Worm (Caenorhabditis elegans) whole organism, young adult: ENCODE results near the gene sodh-2.

Source experiments
- B0019.2 ChIP-seq: fragments of 200-800 bp; sonication (Bioruptor generic); conservative IDR thresholded peaks from 2 replicates; pipeline ENCODE4 v1.3.6; 2022; ENCODE audit warnings: missing genetic modification reagents, missing genetic modification characterization, missing compliant biosample characterization
- B0261.1 ChIP-seq: sonication (generic microtip); optimal IDR thresholded peaks from 2 replicates; lab custom pipeline; 2016; ENCODE audit warnings: mild to moderate bottlenecking, missing genetic modification characterization, moderate library complexity, missing compliant biosample characterization
- D2030.7 ChIP-seq: fragments of 200-800 bp; sonication (Bioruptor generic); IDR thresholded peaks from 2 replicates; pipeline ENCODE4 v1.3.6; 2022; ENCODE audit warnings: missing genetic modification reagents, missing genetic modification characterization, missing compliant biosample characterization
- F22D6.2 ChIP-seq: sonication (generic microtip); optimal IDR thresholded peaks from 2 replicates; lab custom pipeline; 2016; ENCODE audit warnings: mild to moderate bottlenecking, missing genetic modification characterization, missing compliant biosample characterization
- F57A8.1 ChIP-seq: fragments of 200-800 bp; sonication (Bioruptor generic); optimal IDR thresholded peaks from 2 replicates; lab custom pipeline; 2018; ENCODE audit warnings: mild to moderate bottlenecking, missing genetic modification characterization, moderate library complexity, missing compliant biosample characterization
- K11D2.4 ChIP-seq: fragments of 200-800 bp; sonication (Bioruptor generic); IDR thresholded peaks from 2 replicates; pipeline ENCODE4 v1.3.6; 2022; ENCODE audit warnings: missing genetic modification reagents, missing genetic modification characterization, missing compliant biosample characterization
- K12H6.12 ChIP-seq: fragments of 200-800 bp; sonication (Bioruptor generic); optimal IDR thresholded peaks from 2 replicates; lab custom pipeline; 2018; ENCODE audit warnings: mild to moderate bottlenecking, missing genetic modification characterization, missing compliant biosample characterization
- akir-1 ChIP-seq: fragments of 200-800 bp; sonication (Bioruptor generic); optimal IDR thresholded peaks from 2 replicates; lab custom pipeline; 2018; ENCODE audit warnings: mild to moderate bottlenecking, missing genetic modification characterization, moderate library complexity, missing compliant biosample characterization
- aptf-2 ChIP-seq: fragments of 200-800 bp; sonication (Bioruptor generic); conservative IDR thresholded peaks from 2 replicates; pipeline ENCODE4 v1.3.6; 2022; ENCODE audit warnings: missing genetic modification reagents, missing genetic modification characterization, missing compliant biosample characterization
- attf-6 ChIP-seq: fragments of 200-800 bp; sonication (Bioruptor generic); IDR thresholded peaks from 2 replicates; pipeline ENCODE4 v1.3.6; 2022; ENCODE audit warnings: missing genetic modification reagents, missing genetic modification characterization, missing compliant biosample characterization
- cebp-1 ChIP-seq, 2 experiments: fragments of 200-800 bp in 1 of 2; sonication (Bioruptor generic) in 1 of 2; sonication (generic microtip) in 1 of 2; IDR thresholded peaks in 1 of 2; optimal IDR thresholded peaks in 1 of 2; 2 replicates each; pipeline versions ENCODE4 v1.3.6 to Lab custom; 2017 to 2022; ENCODE audit warnings: missing compliant biosample characterization in 2 of 2, missing genetic modification characterization in 2 of 2, mild to moderate bottlenecking in 1 of 2, missing genetic modification reagents in 1 of 2, moderate library complexity in 1 of 2
- chd-7 ChIP-seq: sonication (generic microtip); optimal IDR thresholded peaks from 2 replicates; lab custom pipeline; 2016; ENCODE audit warnings: mild to moderate bottlenecking, missing genetic modification characterization, moderate library complexity, missing compliant biosample characterization
- dox-1 ChIP-seq: fragments of 200-800 bp; sonication (Bioruptor generic); IDR thresholded peaks from 2 replicates; pipeline ENCODE4 v1.3.6; 2022; ENCODE audit warnings: missing genetic modification reagents, missing genetic modification characterization, missing compliant biosample characterization
- dpff-1 ChIP-seq: sonication (generic microtip); optimal IDR thresholded peaks from 2 replicates; lab custom pipeline; 2017; ENCODE audit warnings: mild to moderate bottlenecking, missing genetic modification characterization, missing compliant biosample characterization
- ekl-4 ChIP-seq: fragments of 200-800 bp; sonication (Bioruptor generic); IDR thresholded peaks from 2 replicates; pipeline ENCODE4 v1.3.6; 2022; ENCODE audit warnings: missing genetic modification reagents, missing genetic modification characterization, missing compliant biosample characterization
- him-1 ChIP-seq: sonication (generic microtip); optimal IDR thresholded peaks from 2 replicates; lab custom pipeline; 2016; ENCODE audit warnings: missing genotype, missing genetic modification reagents, missing genetic modification characterization, missing compliant biosample characterization
- hmg-1.2 ChIP-seq: fragments of 200-800 bp; sonication (Bioruptor generic); IDR thresholded peaks from 2 replicates; pipeline ENCODE4 v1.3.6; 2022; ENCODE audit warnings: missing genetic modification reagents, missing genetic modification characterization, missing compliant biosample characterization
- lag-1 ChIP-seq: fragments of 200-800 bp; sonication (Bioruptor generic); IDR thresholded peaks from 2 replicates; pipeline ENCODE4 v1.3.6; 2022; ENCODE audit warnings: missing genetic modification reagents, missing genetic modification characterization, missing compliant biosample characterization
- let-526 ChIP-seq: fragments of 200-800 bp; sonication (Bioruptor generic); IDR thresholded peaks from 2 replicates; pipeline ENCODE4 v1.3.6; 2022; ENCODE audit warnings: missing genetic modification reagents, missing genetic modification characterization, missing compliant biosample characterization
- lin-26 ChIP-seq: fragments of 200-800 bp; sonication (Bioruptor generic); IDR thresholded peaks from 2 replicates; pipeline ENCODE4 v1.3.6; 2022; ENCODE audit warnings: missing genetic modification reagents, missing genetic modification characterization, missing compliant biosample characterization
- lin-54 ChIP-seq: fragments of 200-800 bp; sonication (Bioruptor generic); optimal IDR thresholded peaks from 2 replicates; lab custom pipeline; 2018; ENCODE audit warnings: mild to moderate bottlenecking, missing genetic modification characterization, missing compliant biosample characterization
- lsl-1 ChIP-seq: fragments of 200-800 bp; sonication (Bioruptor generic); optimal IDR thresholded peaks from 2 replicates; lab custom pipeline; 2018; ENCODE audit warnings: mild to moderate bottlenecking, missing genetic modification characterization, moderate library complexity, missing compliant biosample characterization
- lsy-27 ChIP-seq: sonication (generic microtip); optimal IDR thresholded peaks from 2 replicates; lab custom pipeline; 2017; ENCODE audit warnings: missing genetic modification characterization, mild to moderate bottlenecking, missing compliant biosample characterization, antibody characterized with exemption, missing genotype, borderline replicate concordance; ENCODE audit not compliant: insufficient read depth
- madf-3 ChIP-seq: fragments of 200-800 bp; sonication (Bioruptor generic); IDR thresholded peaks from 2 replicates; pipeline ENCODE4 v1.3.6; 2022; ENCODE audit warnings: missing genetic modification reagents, missing genetic modification characterization, missing compliant biosample characterization
- madf-8 ChIP-seq: fragments of 200-800 bp; sonication (Bioruptor generic); conservative IDR thresholded peaks from 2 replicates; pipeline ENCODE4 v1.3.6; 2022; ENCODE audit warnings: missing genetic modification reagents, missing genetic modification characterization, missing compliant biosample characterization
- mcd-1 ChIP-seq: fragments of 200-800 bp; sonication (Bioruptor generic); IDR thresholded peaks from 2 replicates; pipeline ENCODE4 v1.3.6; 2022; ENCODE audit warnings: missing genetic modification reagents, missing genetic modification characterization, missing compliant biosample characterization
- nhr-80 ChIP-seq: sonication (generic microtip); optimal IDR thresholded peaks from 2 replicates; lab custom pipeline; 2016; ENCODE audit warnings: missing genetic modification characterization, missing compliant biosample characterization
- nhr-90 ChIP-seq: sonication (generic microtip); optimal IDR thresholded peaks from 2 replicates; lab custom pipeline; 2016; ENCODE audit warnings: missing genotype, mild to moderate bottlenecking, missing genetic modification characterization, missing compliant biosample characterization
- pha-4 ChIP-seq: fragments of 150-350 bp; sonication (generic microtip); optimal IDR thresholded peaks from 2 replicates; lab custom pipeline; 2014; ENCODE audit warnings: missing biosample characterization, missing genetic modification reagents, missing genetic modification characterization
- rcor-1 ChIP-seq: fragments of 200-800 bp; sonication (Bioruptor generic); IDR thresholded peaks from 2 replicates; pipeline ENCODE4 v1.3.6; 2022; ENCODE audit warnings: missing genetic modification reagents, missing genetic modification characterization, missing compliant biosample characterization
- repo-1 ChIP-seq: sonication (generic microtip); optimal IDR thresholded peaks from 2 replicates; lab custom pipeline; 2017; ENCODE audit warnings: mild to moderate bottlenecking, missing genetic modification characterization, missing compliant biosample characterization
- rpc-1 ChIP-seq, 2 experiments: fragments of 150-350 bp in 1 of 2; sonication (generic microtip) in 1 of 2; optimal IDR thresholded peaks; 2 replicates each; lab custom pipeline; 2014 to 2018; ENCODE audit warnings: missing biosample characterization in 1 of 2, missing genetic modification characterization in 1 of 2, missing genetic modification reagents in 1 of 2, missing genotype in 1 of 2
- sea-2 ChIP-seq: fragments of 200-800 bp; sonication (Bioruptor generic); IDR thresholded peaks from 2 replicates; pipeline ENCODE4 v1.3.6; 2022; ENCODE audit warnings: missing genetic modification characterization, missing compliant biosample characterization
- snpc-4 ChIP-seq, 5 experiments: fragments of 150-350 bp in 1 of 5; sonication (generic microtip) in 4 of 5; optimal IDR thresholded peaks; 2 replicates each; lab custom pipeline; 2014 to 2018; ENCODE audit warnings: missing genetic modification characterization in 5 of 5, missing biosample characterization in 3 of 5, antibody characterized with exemption in 2 of 5, mild to moderate bottlenecking in 2 of 5, missing compliant biosample characterization in 2 of 5, missing genotype in 2 of 5, moderate library complexity in 2 of 5, missing genetic modification reagents in 1 of 5
- tbp1 ChIP-seq: fragments of 200-800 bp; sonication (Bioruptor generic); optimal IDR thresholded peaks from 2 replicates; lab custom pipeline; 2018; ENCODE audit warnings: mild to moderate bottlenecking, missing genetic modification characterization, missing compliant biosample characterization
- unc-130 ChIP-seq: sonication (generic microtip); optimal IDR thresholded peaks from 2 replicates; lab custom pipeline; 2016; ENCODE audit warnings: missing genetic modification reagents, missing genetic modification characterization, missing compliant biosample characterization
- xnd-1 ChIP-seq: sonication (generic microtip); optimal IDR thresholded peaks from 2 replicates; lab custom pipeline; 2016; ENCODE audit warnings: missing genotype, missing genetic modification reagents, missing genetic modification characterization, missing compliant biosample characterization
- zfh-2 ChIP-seq: fragments of 200-800 bp; sonication (Bioruptor generic); conservative IDR thresholded peaks from 2 replicates; pipeline ENCODE4 v1.3.6; 2022; ENCODE audit warnings: missing genetic modification reagents, missing genetic modification characterization, missing compliant biosample characterization
- ztf-6 ChIP-seq: fragments of 200-800 bp; sonication (Bioruptor generic); IDR thresholded peaks from 2 replicates; pipeline ENCODE4 v1.3.6; 2022; ENCODE audit warnings: missing genetic modification reagents, missing genetic modification characterization, missing compliant biosample characterization

Gene sodh-2

DNA sequence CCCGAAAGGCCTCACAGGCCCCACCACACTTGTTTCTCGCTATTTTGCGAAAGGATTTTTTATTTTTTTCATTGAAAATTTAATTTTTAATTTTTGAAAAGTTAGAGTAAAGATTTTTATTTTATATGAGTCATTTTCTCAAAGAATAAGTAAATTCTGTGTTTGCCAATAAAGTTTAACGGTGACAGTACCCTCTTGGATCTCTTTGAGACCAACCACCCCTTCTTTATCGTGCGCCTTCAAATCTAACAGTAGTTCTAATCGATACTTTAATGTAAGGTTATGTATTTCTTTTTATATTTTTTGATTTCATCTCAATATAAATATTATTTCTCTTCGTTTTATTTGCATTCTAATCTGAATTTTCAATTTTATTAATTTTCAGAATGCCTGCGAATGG lies 45.6 kb downstream of the sodh-2 start, which contains the start of gene hmp-1 (continued):
- TF ChIP-seq rcor-1 (no peak), aptf-2 (no peak), lag-1 (no peak), dpff-1 (tag; lab: Kevin White, UChicago) (no peak), repo-1 (tag; lab: Kevin White, UChicago) (no peak), madf-8 (GFP tag; lab: Robert Waterston, UW) (peak; percentile 83), D2030.7 (GFP tag; lab: Robert Waterston, UW) (no peak), hmg-1.2 (GFP tag; lab: Robert Waterston, UW) (no peak), lsl-1 (GFP tag; lab: Kevin White, UChicago) (peak; percentile 88), attf-6 (GFP tag; lab: Robert Waterston, UW) (no peak), unc-130 (no peak), xnd-1 (peak; percentile 13), B0261.1 (tag; lab: Kevin White, UChicago) (no peak), ztf-6 (GFP tag; lab: Robert Waterston, UW) (no peak), sea-2 (no peak), nhr-90 (tag; lab: Kevin White, UChicago) (no peak), snpc-4 (GFP tag; optimal IDR thresholded peaks at IDR 0.05; lab: Kevin White, UChicago) (no peak), snpc-4 (tag; optimal IDR thresholded peaks at IDR 0.05; lab: Kevin White, UChicago) (no peak), lin-26 (GFP tag; lab: Robert Waterston, UW) (no peak), B0019.2 (GFP tag; lab: Robert Waterston, UW) (no peak), him-1 (tag; lab: Kevin White, UChicago) (no peak), lsy-27 (no peak), cebp-1 (GFP tag; IDR thresholded peaks at IDR 0.05; lab: Robert Waterston, UW) (no peak), cebp-1 (tag; optimal IDR thresholded peaks at IDR 0.05; lab: Kevin White, UChicago) (no peak), rpc-1 (optimal IDR thresholded peaks at IDR 0.05; lab: Kevin White, UChicago) (no peak), rpc-1 (tag; optimal IDR thresholded peaks at IDR 0.05; lab: Kevin White, UChicago) (no peak), F22D6.2 (tag; lab: Kevin White, UChicago) (no peak), lin-54 (GFP tag; lab: Kevin White, UChicago) (no peak), akir-1 (GFP tag; lab: Kevin White, UChicago) (no peak), mcd-1 (GFP tag; lab: Robert Waterston, UW) (no peak)

DNA sequence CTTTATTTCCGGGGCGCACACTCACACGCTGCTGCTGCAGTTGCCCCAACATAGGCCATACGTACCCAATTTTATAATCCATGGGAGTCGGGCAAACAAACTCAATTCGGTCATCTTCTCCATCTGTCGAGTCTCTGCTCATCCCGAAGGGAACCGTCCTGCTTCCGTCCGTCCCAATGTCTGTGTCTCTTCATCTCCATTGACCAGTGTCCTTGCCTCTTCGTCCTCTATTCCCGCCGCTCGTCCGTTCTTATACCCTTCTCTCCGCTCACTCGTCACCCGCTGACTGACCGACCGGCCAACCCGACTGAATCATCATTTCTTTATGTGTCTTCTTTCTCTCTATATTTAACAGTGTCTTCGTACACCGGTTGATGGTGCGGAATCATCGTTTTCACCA lies 46.2 kb downstream of the sodh-2 start:
- TF ChIP-seq K12H6.12 (peak; percentile 38), F57A8.1 (GFP tag; lab: Kevin White, UChicago) (no peak), K11D2.4 (GFP tag; lab: Robert Waterston, UW) (0 out of 2 replicates have a peak, but pooled peaks have one; percentile 48), ekl-4 (GFP tag; lab: Robert Waterston, UW) (peak; percentile 42; the same call in 1 of the 2 replicates), madf-3 (GFP tag; lab: Robert Waterston, UW) (no peak), mcd-1 (GFP tag; lab: Robert Waterston, UW) (0 out of 2 replicates have a peak, but pooled peaks have one; percentile 30), zfh-2 (GFP tag; lab: Robert Waterston, UW) (peak; percentile 88), nhr-80 (tag; lab: Kevin White, UChicago) (peak; percentile 31), pha-4 (no peak), chd-7 (tag; lab: Kevin White, UChicago) (peak; percentile 12), F22D6.2 (tag; lab: Kevin White, UChicago) (no peak), tbp1 (peak; percentile 5), dox-1 (GFP tag; lab: Robert Waterston, UW) (peak; percentile 48; the same call in 1 of the 2 replicates), hmg-1.2 (GFP tag; lab: Robert Waterston, UW) (peak; percentile 45; the same call in 1 of the 2 replicates), let-526 (no peak), rcor-1 (no peak)
